Fruit fly (Drosophila melanogaster): ENCODE measurements around the gene CG18547.

The CG18547 gene

dm6 chr3R:12010202-12010824, 30.1 kb upstream of the CG18547 start, which contains the start of the genes KLHL18 and GCC185 (continued):
- TF ChIP-seq CG13424 (tag; optimal IDR thresholded peaks at IDR 0.05) (peak; percentile 73), dmrt99B (tag; optimal IDR thresholded peaks at IDR 0.05) (no peak), NC2β (GFP tag; optimal IDR thresholded peaks at IDR 0.05) (no peak), dan (GFP tag; IDR thresholded peaks at IDR 0.05) (peak; percentile 41; the same call in 1 of the 2 replicates), Max (GFP tag; optimal IDR thresholded peaks at IDR 0.05) (peak; percentile 78), chm (GFP tag; IDR thresholded peaks at IDR 0.05) (no peak), CG10274 (GFP tag; optimal IDR thresholded peaks at IDR 0.05) (no peak), H2.0 (GFP tag; IDR thresholded peaks at IDR 0.05) (peak; percentile 46; the same call in 1 of the 2 replicates), Poxn (GFP tag; IDR thresholded peaks at IDR 0.05) (peak; percentile 16; the same call in 1 of the 2 replicates), lab (GFP tag; optimal IDR thresholded peaks at IDR 0.05) (peak; percentile 69), disco-r (GFP tag; optimal IDR thresholded peaks at IDR 0.05) (no peak), knrl (GFP tag; IDR thresholded peaks at IDR 0.05; ENCODE audit: partially characterized antibody) (peak; percentile 93), emc (GFP tag; optimal IDR thresholded peaks at IDR 0.05) (no peak), mirr (GFP tag; optimal IDR thresholded peaks at IDR 0.05) (no peak), CG10565 (GFP tag; optimal IDR thresholded peaks at IDR 0.05) (no peak), CG2678 (tag; optimal IDR thresholded peaks at IDR 0.05) (no peak), hbn (GFP tag; IDR thresholded peaks at IDR 0.05; ENCODE audit: partially characterized antibody) (peak; percentile 49; the same call in 1 of the 2 replicates), CG2202 (tag; optimal IDR thresholded peaks at IDR 0.05) (no peak), CG13624 (GFP tag; optimal IDR thresholded peaks at IDR 0.05) (peak; percentile 64), CG13894 (tag; optimal IDR thresholded peaks at IDR 0.05) (no peak), gcm (GFP tag; optimal IDR thresholded peaks at IDR 0.05) (peak; percentile 16), CG31388 (GFP tag; optimal IDR thresholded peaks at IDR 0.05) (peak; percentile 38), Abd-B (GFP tag; optimal IDR thresholded peaks at IDR 0.05) (peak; percentile 92), CG17385 (GFP tag; optimal IDR thresholded peaks at IDR 0.05) (no peak), Myb (GFP tag; optimal IDR thresholded peaks at IDR 0.05) (peak; percentile 6), CG7839 (tag; optimal IDR thresholded peaks at IDR 0.05) (peak; percentile 76), chif (GFP tag; optimal IDR thresholded peaks at IDR 0.05) (peak; percentile 53 to 59), vfl (GFP tag; optimal IDR thresholded peaks at IDR 0.05) (peak; percentile 63), CG1792 (GFP tag; optimal IDR thresholded peaks at IDR 0.05) (peak; percentile 54), CG4424 (GFP tag; optimal IDR thresholded peaks at IDR 0.05) (peak; percentile 78), MESR4 (GFP tag; optimal IDR thresholded peaks at IDR 0.05) (peak; percentile 53), CG11398 (GFP tag; optimal IDR thresholded peaks at IDR 0.05) (no peak), CG7987 (GFP tag; optimal IDR thresholded peaks at IDR 0.05) (no peak), CG8924 (tag; optimal IDR thresholded peaks at IDR 0.05) (peak; percentile 76), Aef1 (GFP tag; IDR thresholded peaks at IDR 0.05) (peak; percentile 82), CG10321 (GFP tag; IDR thresholded peaks at IDR 0.05) (no peak), CG4617 (GFP tag; optimal IDR thresholded peaks at IDR 0.05; ENCODE audit: borderline replicate concordance) (peak; percentile 80), vnd (GFP tag; IDR thresholded peaks at IDR 0.05; ENCODE audit: partially characterized antibody) (peak; percentile 83), CG2199 (GFP tag; IDR thresholded peaks at IDR 0.05) (no peak), az2 (GFP tag; optimal IDR thresholded peaks at IDR 0.05) (peak; percentile 78), Sry-δ (GFP tag; optimal IDR thresholded peaks at IDR 0.05) (peak; percentile 92), CG10147 (GFP tag; optimal IDR thresholded peaks at IDR 0.05) (peak; percentile 77), hth (optimal IDR thresholded peaks at IDR 0.05) (no peak), B-H2 (GFP tag; optimal IDR thresholded peaks at IDR 0.05) (peak; percentile 74), CG1024 (GFP tag; IDR thresholded peaks at IDR 0.05) (no peak; the same call in 1 of the 2 replicates), CG17328 (GFP tag; IDR thresholded peaks at IDR 0.05) (no peak), CG17568 (GFP tag; optimal IDR thresholded peaks at IDR 0.05) (no peak), Ptx1 (GFP tag; IDR thresholded peaks at IDR 0.05) (peak; percentile 80), NK7.1 (GFP tag; optimal IDR thresholded peaks at IDR 0.05) (no peak), CG10959 (GFP tag; IDR thresholded peaks at IDR 0.05) (peak; percentile 51; the same call in 1 of the 2 replicates)
